Fruit fly (Drosophila melanogaster) whole organism, embryonic: ENCODE results near the gene Baldspot.

Source experiments
- Awh ChIP-seq: fragments of 200-800 bp; sonication (Bioruptor generic); IDR thresholded peaks from 2 replicates; pipeline ENCODE4, ENCODE4 v1.3.6; 2022; ENCODE audit warnings: missing biosample characterization, missing genetic modification characterization
- B-H2 ChIP-seq: fragments of 200-800 bp; sonication (Bioruptor generic); optimal IDR thresholded peaks from 2 replicates; lab custom pipeline; 2018; ENCODE audit warnings: missing biosample characterization, mild to moderate bottlenecking, missing genetic modification characterization
- Bteb2 ChIP-seq: fragments of 200-800 bp; sonication (Bioruptor generic); optimal IDR thresholded peaks from 2 replicates; lab custom pipeline; 2016; ENCODE audit warnings: missing biosample characterization, missing genetic modification characterization
- CG10462 ChIP-seq: fragments of 200-800 bp; sonication (Bioruptor generic); optimal IDR thresholded peaks from 2 replicates; lab custom pipeline; 2016; ENCODE audit warnings: missing biosample characterization, missing genetic modification characterization
- CG10543 ChIP-seq: fragments of 200-800 bp; sonication (Bioruptor generic); optimal IDR thresholded peaks from 3 replicates; lab custom pipeline; 2017; ENCODE audit warnings: missing biosample characterization, mild to moderate bottlenecking, missing genetic modification characterization, moderate library complexity
- CG14965 ChIP-seq: fragments of 200-800 bp; sonication (Bioruptor generic); optimal IDR thresholded peaks from 2 replicates; lab custom pipeline; 2016; ENCODE audit warnings: missing biosample characterization, missing genetic modification characterization, borderline replicate concordance
- CG17802 ChIP-seq: fragments of 200-800 bp; sonication (Bioruptor generic); optimal IDR thresholded peaks from 2 replicates; lab custom pipeline; 2018; ENCODE audit warnings: missing biosample characterization, mild to moderate bottlenecking, missing genetic modification characterization, moderate library complexity
- CG2678 ChIP-seq: fragments of 200-800 bp; sonication (Bioruptor generic); optimal IDR thresholded peaks from 3 replicates; lab custom pipeline; 2019; ENCODE audit warnings: missing biosample characterization, mild to moderate bottlenecking, missing genetic modification characterization, moderate library complexity
- CG30020 ChIP-seq: fragments of 200-800 bp; optimal IDR thresholded peaks from 2 replicates; lab custom pipeline; 2019; ENCODE audit warnings: missing biosample characterization, mild to moderate bottlenecking, missing genetic modification characterization, moderate library complexity
- CG32532 ChIP-seq: fragments of 200-800 bp; sonication (Bioruptor generic); IDR thresholded peaks from 2 replicates; pipeline ENCODE4 v1.3.6; 2022; ENCODE audit warnings: missing biosample characterization, missing genetic modification characterization
- CG33213 ChIP-seq: fragments of 200-800 bp; sonication (Bioruptor generic); optimal IDR thresholded peaks from 3 replicates; lab custom pipeline; 2016; ENCODE audit warnings: missing biosample characterization, missing genetic modification characterization
- CG33557 ChIP-seq: fragments of 200-800 bp; sonication (Bioruptor generic); optimal IDR thresholded peaks from 2 replicates; lab custom pipeline; 2019; ENCODE audit warnings: missing biosample characterization, mild to moderate bottlenecking, missing genetic modification characterization, moderate library complexity
- CG4328 ChIP-seq: fragments of 200-800 bp; sonication (Bioruptor generic); optimal IDR thresholded peaks from 3 replicates; lab custom pipeline; 2017; ENCODE audit warnings: missing biosample characterization, missing genetic modification reagents, missing genetic modification characterization
- CG6765 ChIP-seq: fragments of 200-800 bp; sonication (Bioruptor generic); optimal IDR thresholded peaks from 3 replicates; lab custom pipeline; 2017; ENCODE audit warnings: missing biosample characterization, mild to moderate bottlenecking, missing genetic modification characterization
- CG7839 ChIP-seq: fragments of 200-800 bp; sonication (Bioruptor generic); optimal IDR thresholded peaks from 3 replicates; lab custom pipeline; 2018; ENCODE audit warnings: missing biosample characterization, mild to moderate bottlenecking, missing genetic modification characterization, moderate library complexity
- CG9437 ChIP-seq: fragments of 200-800 bp; sonication (Bioruptor generic); optimal IDR thresholded peaks from 2 replicates; lab custom pipeline; 2018; ENCODE audit warnings: missing biosample characterization, mild to moderate bottlenecking, missing genetic modification characterization
- D19A ChIP-seq: fragments of 200-800 bp; optimal IDR thresholded peaks from 3 replicates; lab custom pipeline; 2019; ENCODE audit warnings: missing biosample characterization, mild to moderate bottlenecking, missing genetic modification characterization, moderate library complexity
- E2f2 ChIP-seq: fragments of 200-800 bp; sonication (Bioruptor generic); IDR thresholded peaks from 2 replicates; pipeline ENCODE4 v1.3.6; 2022; ENCODE audit warnings: missing biosample characterization, missing genetic modification characterization
- Ets97D ChIP-seq: fragments of 200-800 bp; sonication (Bioruptor generic); optimal IDR thresholded peaks from 3 replicates; lab custom pipeline; 2016; ENCODE audit warnings: missing biosample characterization, missing genetic modification characterization
- Gug ChIP-seq: fragments of 200-800 bp; sonication (Bioruptor generic); IDR thresholded peaks from 4 replicates; pipeline ENCODE4 v1.3.6; 2022; ENCODE audit warnings: missing biosample characterization, missing genetic modification characterization
- H15 ChIP-seq: fragments of 200-800 bp; sonication (Bioruptor generic); IDR thresholded peaks from 3 replicates; pipeline ENCODE4 v1.3.6; 2022; ENCODE audit warnings: missing biosample characterization, missing genetic modification characterization
- HLH3B ChIP-seq: fragments of 200-800 bp; sonication (Bioruptor generic); IDR thresholded peaks from 2 replicates; pipeline ENCODE4 v1.3.6; 2022; ENCODE audit warnings: missing biosample characterization, missing genetic modification characterization
- HmgZ ChIP-seq: fragments of 200-800 bp; sonication (Bioruptor generic); optimal IDR thresholded peaks from 2 replicates; lab custom pipeline; 2018; ENCODE audit warnings: missing biosample characterization, mild to moderate bottlenecking, missing genetic modification characterization
- MTF-1 ChIP-seq: fragments of 200-800 bp; sonication (Bioruptor generic); optimal IDR thresholded peaks from 2 replicates; lab custom pipeline; 2018; ENCODE audit warnings: missing biosample characterization, mild to moderate bottlenecking, missing genetic modification characterization, borderline replicate concordance
- Mad ChIP-seq: fragments of 200-800 bp; sonication (Bioruptor generic); optimal IDR thresholded peaks from 2 replicates; lab custom pipeline; 2016; ENCODE audit warnings: missing biosample characterization, missing genetic modification characterization
- NK7.1 ChIP-seq: fragments of 200-800 bp; sonication (Bioruptor generic); optimal IDR thresholded peaks from 3 replicates; lab custom pipeline; 2016; ENCODE audit warnings: missing biosample characterization, missing genetic modification characterization
- Pdp1 ChIP-seq, 2 experiments: fragments of 200-800 bp; sonication (Bioruptor generic); optimal IDR thresholded peaks; 3 replicates each; lab custom pipeline; 2016; ENCODE audit warnings: missing biosample characterization in 2 of 2, missing genetic modification characterization in 2 of 2, mild to moderate bottlenecking in 1 of 2, moderate library complexity in 1 of 2
- bbx ChIP-seq: fragments of 200-800 bp; sonication (Bioruptor generic); IDR thresholded peaks from 2 replicates; pipeline ENCODE4 v1.3.6; 2022; ENCODE audit warnings: missing biosample characterization, missing genetic modification characterization; ENCODE audit not compliant: partially characterized antibody
- chinmo ChIP-seq: fragments of 200-800 bp; sonication (Bioruptor generic); IDR thresholded peaks from 4 replicates; pipeline ENCODE4 v1.3.6; 2022; ENCODE audit warnings: missing biosample characterization, missing genetic modification characterization; ENCODE audit not compliant: partially characterized antibody
- fd3F ChIP-seq: fragments of 200-800 bp; sonication (Bioruptor generic); optimal IDR thresholded peaks from 2 replicates; lab custom pipeline; 2018; ENCODE audit warnings: missing biosample characterization, mild to moderate bottlenecking, missing genetic modification characterization, moderate library complexity
- ftz-f1 ChIP-seq: fragments of 200-800 bp; sonication (Bioruptor generic); optimal IDR thresholded peaks from 2 replicates; lab custom pipeline; 2016; ENCODE audit warnings: missing biosample characterization, missing genetic modification characterization
- hkb ChIP-seq, 2 experiments: fragments of 200-800 bp in 1 of 2; fragments of >200 bp in 1 of 2; sonication (Bioruptor generic) in 1 of 2; IDR thresholded peaks in 1 of 2; optimal IDR thresholded peaks in 1 of 2; 2 replicates each; pipeline versions ENCODE4 v1.3.6 to Lab custom; 2017 to 2022; ENCODE audit warnings: missing biosample characterization in 1 of 2, missing genetic modification characterization in 1 of 2
- jumu ChIP-seq: fragments of 200-800 bp; sonication (Bioruptor generic); optimal IDR thresholded peaks from 3 replicates; lab custom pipeline; 2016; ENCODE audit warnings: missing biosample characterization, missing genetic modification characterization
- lab ChIP-seq: fragments of 200-800 bp; sonication (Bioruptor generic); optimal IDR thresholded peaks from 3 replicates; lab custom pipeline; 2017; ENCODE audit warnings: missing biosample characterization, missing genetic modification characterization, mild to moderate bottlenecking, moderate library complexity, missing genetic modification reagents
- lov ChIP-seq, 2 experiments: fragments of 200-800 bp in 1 of 2; fragments of >200 bp in 1 of 2; sonication (Bioruptor generic) in 1 of 2; IDR thresholded peaks in 1 of 2; optimal IDR thresholded peaks in 1 of 2; 2 replicates in 1 of 2; 3 replicates in 1 of 2; pipeline versions ENCODE4 v1.3.6 to Lab custom; 2017 to 2022; ENCODE audit warnings: missing biosample characterization in 1 of 2, missing genetic modification characterization in 1 of 2
- mld ChIP-seq: fragments of 200-800 bp; sonication (Bioruptor generic); IDR thresholded peaks from 3 replicates; pipeline ENCODE4 v1.3.6; 2022; ENCODE audit warnings: missing biosample characterization, missing genetic modification characterization; ENCODE audit not compliant: partially characterized antibody
- pan ChIP-seq, 4 experiments: fragments of >200 bp in 3 of 4; fragments of 200-800 bp in 1 of 4; sonication (Bioruptor generic) in 1 of 4; optimal IDR thresholded peaks in 3 of 4; IDR thresholded peaks in 1 of 4; 2 replicates each; pipeline versions ENCODE4 v1.3.6 to Lab custom; 2017 to 2022; ENCODE audit warnings: missing biosample characterization in 2 of 4, missing genetic modification characterization in 2 of 4, mixed read lengths in 1 of 4
- prd ChIP-seq, 3 experiments: fragments of >200 bp in 2 of 3; fragments of 200-800 bp in 1 of 3; sonication (Bioruptor generic) in 1 of 3; optimal IDR thresholded peaks in 2 of 3; IDR thresholded peaks in 1 of 3; 2 replicates in 2 of 3; 3 replicates in 1 of 3; pipeline versions ENCODE4 v1.3.6 to Lab custom; 2017 to 2022; ENCODE audit warnings: missing biosample characterization in 1 of 3, missing genetic modification characterization in 1 of 3
- pros ChIP-seq: fragments of 200-800 bp; sonication (Bioruptor generic); optimal IDR thresholded peaks from 3 replicates; lab custom pipeline; 2019; ENCODE audit warnings: missing biosample characterization, mild to moderate bottlenecking, missing genetic modification characterization, moderate library complexity
- ranshi ChIP-seq: fragments of 200-800 bp; sonication (Bioruptor generic); IDR thresholded peaks from 2 replicates; pipeline ENCODE4 v1.3.6; 2022; ENCODE audit warnings: missing biosample characterization, missing genetic modification characterization
- repo ChIP-seq: fragments of 200-800 bp; sonication (Bioruptor generic); optimal IDR thresholded peaks from 2 replicates; lab custom pipeline; 2016; ENCODE audit warnings: missing biosample characterization, missing genetic modification characterization
- salm ChIP-seq: fragments of 200-800 bp; sonication (Bioruptor generic); optimal IDR thresholded peaks from 2 replicates; lab custom pipeline; 2018; ENCODE audit warnings: missing biosample characterization, mild to moderate bottlenecking, missing genetic modification characterization
- sug ChIP-seq: fragments of 200-800 bp; optimal IDR thresholded peaks from 2 replicates; lab custom pipeline; 2019; ENCODE audit warnings: missing biosample characterization, mild to moderate bottlenecking, missing genetic modification characterization, moderate library complexity
- tio ChIP-seq: fragments of 200-800 bp; sonication (Bioruptor generic); optimal IDR thresholded peaks from 2 replicates; lab custom pipeline; 2017; ENCODE audit warnings: missing biosample characterization, missing genetic modification characterization, inconsistent platforms
- tup ChIP-seq: fragments of 200-800 bp; sonication (Bioruptor generic); optimal IDR thresholded peaks from 2 replicates; lab custom pipeline; 2016; ENCODE audit warnings: missing biosample characterization, mild to moderate bottlenecking, missing genetic modification characterization, moderate library complexity
- zen2 ChIP-seq: fragments of 200-800 bp; sonication (Bioruptor generic); IDR thresholded peaks from 3 replicates; pipeline ENCODE4 v1.3.6; 2022; ENCODE audit warnings: missing biosample characterization, missing genetic modification characterization; ENCODE audit not compliant: partially characterized antibody

The Baldspot gene

DNA sequence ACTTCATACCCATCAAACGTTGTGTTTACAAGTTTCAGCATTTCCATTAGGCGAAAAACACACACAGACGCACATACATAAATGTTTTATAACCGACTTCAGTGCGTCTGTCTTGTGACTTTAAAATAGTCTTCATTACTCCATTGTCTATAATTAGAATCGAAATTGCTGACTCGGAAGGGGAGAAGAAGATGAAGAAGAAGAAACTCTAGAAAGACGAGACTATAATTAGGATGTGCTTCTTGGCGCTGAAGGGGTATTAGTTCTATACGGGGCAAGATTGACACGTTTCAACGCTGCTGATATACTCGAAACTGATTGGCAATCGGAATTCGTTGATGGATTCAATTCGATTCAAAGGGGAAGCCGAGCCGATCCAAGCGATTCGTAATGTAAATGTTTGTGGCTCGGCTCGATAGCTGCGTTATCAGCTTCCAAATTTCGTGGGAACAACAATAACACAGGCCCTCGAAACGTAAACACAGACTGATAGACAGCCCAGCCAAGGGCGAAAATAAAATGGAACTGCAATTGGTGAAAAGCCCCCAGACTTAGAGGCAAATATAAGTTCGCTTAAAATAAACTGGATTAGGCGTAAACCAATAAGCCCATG, 47.4 kb upstream of the Baldspot start (continued):
- TF ChIP-seq CG2678 (tag; lab: Kevin White, UChicago), result peak; percentile 25
- TF ChIP-seq E2f2 (GFP tag; lab: Robert Waterston, UW), result no peak
- no peak for TF ChIP-seq MTF-1 (GFP tag; lab: Kevin White, UChicago)
- TF ChIP-seq HmgZ (tag; lab: Kevin White, UChicago), result peak; percentile 22
- peak in 1 of 2 experiments; percentile 4 for TF ChIP-seq Pdp1 (GFP tag; optimal IDR thresholded peaks at IDR 0.05; lab: Kevin White, UChicago)
- no peak for TF ChIP-seq CG10462 (GFP tag; lab: Kevin White, UChicago)
- TF ChIP-seq CG14965 (GFP tag; lab: Kevin White, UChicago), result no peak
- peak; percentile 11 for TF ChIP-seq CG33213 (GFP tag; lab: Kevin White, UChicago)
- TF ChIP-seq D19A (tag; lab: Kevin White, UChicago), result peak; percentile 32
- peak; percentile 20 for TF ChIP-seq lab (GFP tag; lab: Kevin White, UChicago)
- TF ChIP-seq Bteb2 (GFP tag; lab: Kevin White, UChicago), result no peak
- no peak for TF ChIP-seq zen2 (GFP tag; lab: Robert Waterston, UW)
- TF ChIP-seq CG6765, result no peak
- no peak for TF ChIP-seq salm (tag; lab: Kevin White, UChicago)
- no peak for TF ChIP-seq Mad
- no peak for TF ChIP-seq prd (optimal IDR thresholded peaks at IDR 0.05; lab: Kevin White, UChicago)
- TF ChIP-seq prd (GFP tag; IDR thresholded peaks at IDR 0.05; lab: Robert Waterston, UW), result no peak
- no peak for TF ChIP-seq tup (GFP tag; lab: Kevin White, UChicago)
- no peak for TF ChIP-seq CG33557 (GFP tag; lab: Kevin White, UChicago)
- no peak for TF ChIP-seq B-H2 (GFP tag; lab: Kevin White, UChicago)
- TF ChIP-seq CG32532 (GFP tag; lab: Robert Waterston, UW), result no peak
- TF ChIP-seq hkb (optimal IDR thresholded peaks at IDR 0.05; lab: Kevin White, UChicago), result no peak
- TF ChIP-seq hkb (GFP tag; IDR thresholded peaks at IDR 0.05; lab: Robert Waterston, UW), result 0 out of 2 replicates have a peak, but pooled peaks have one; percentile 20
- no peak for TF ChIP-seq pan (optimal IDR thresholded peaks at IDR 0.05; lab: Kevin White, UChicago)
- peak in 1 of 2 experiments; percentile 24 for TF ChIP-seq pan (GFP tag; optimal IDR thresholded peaks at IDR 0.05 in 1 of 2, IDR thresholded peaks at IDR 0.05 in 1 of 2)
- TF ChIP-seq tio, result no peak
- no peak for TF ChIP-seq jumu (GFP tag; lab: Kevin White, UChicago)
- no peak for TF ChIP-seq Ets97D (GFP tag; lab: Kevin White, UChicago)
- no peak for TF ChIP-seq lov (optimal IDR thresholded peaks at IDR 0.05; lab: Kevin White, UChicago)
- TF ChIP-seq lov (GFP tag; IDR thresholded peaks at IDR 0.05; lab: Robert Waterston, UW), result no peak
- TF ChIP-seq bbx, result no peak
- TF ChIP-seq Gug (GFP tag; lab: Robert Waterston, UW), result no peak
- TF ChIP-seq CG7839 (tag; lab: Kevin White, UChicago), result no peak
- peak; percentile 14 for TF ChIP-seq ftz-f1 (GFP tag; lab: Kevin White, UChicago)
- no peak for TF ChIP-seq mld
- TF ChIP-seq fd3F, result no peak
- TF ChIP-seq pros (GFP tag; lab: Kevin White, UChicago), result peak; percentile 82
- no peak for TF ChIP-seq H15
- no peak for TF ChIP-seq CG4328 (GFP tag; lab: Kevin White, UChicago)
- TF ChIP-seq NK7.1 (GFP tag; lab: Kevin White, UChicago), result no peak
- TF ChIP-seq CG9437 (GFP tag; lab: Kevin White, UChicago), result no peak
- TF ChIP-seq CG30020 (tag; lab: Kevin White, UChicago), result no peak
- TF ChIP-seq Awh, result no peak
- TF ChIP-seq ranshi (GFP tag; lab: Robert Waterston, UW), result no peak
- TF ChIP-seq HLH3B (GFP tag; lab: Robert Waterston, UW), result 0 out of 2 replicates have a peak, but pooled peaks have one; percentile 13
- TF ChIP-seq repo, result no peak
- TF ChIP-seq CG17802 (tag; lab: Kevin White, UChicago), result no peak
- TF ChIP-seq sug, result peak; percentile 82
- TF ChIP-seq CG10543 (GFP tag; lab: Kevin White, UChicago), result peak; percentile 22
- TF ChIP-seq chinmo (GFP tag; lab: Robert Waterston, UW), result peak; percentile 56; the same call in 2 of the 4 replicates
